Worm (Caenorhabditis elegans) whole organism, early embryonic: Measurements from ENCODE around the gene srd-31.

Experiments used
- B0310.2 ChIP-seq: sonication (generic microtip); optimal IDR thresholded peaks from 2 replicates; lab custom pipeline; 2016; ENCODE audit warnings: mild to moderate bottlenecking, missing genetic modification characterization, missing compliant biosample characterization
- F13C5.2 ChIP-seq: sonication (generic microtip); optimal IDR thresholded peaks from 2 replicates; lab custom pipeline; 2017; ENCODE audit warnings: mild to moderate bottlenecking, missing genetic modification characterization, inconsistent platforms, missing compliant biosample characterization
- aly-1 ChIP-seq: sonication (generic microtip); optimal IDR thresholded peaks from 2 replicates; lab custom pipeline; 2016; ENCODE audit warnings: missing genetic modification characterization, missing compliant biosample characterization
- ama-1 ChIP-seq: fragments of 150-350 bp; optimal IDR thresholded peaks from 2 replicates; lab custom pipeline; 2014
- ceh-13 ChIP-seq: fragments of 200-800 bp; sonication (Bioruptor generic); optimal IDR thresholded peaks from 2 replicates; lab custom pipeline; 2018; ENCODE audit warnings: mild to moderate bottlenecking, missing genetic modification characterization, missing compliant biosample characterization
- ceh-36 ChIP-seq: sonication (generic microtip); optimal IDR thresholded peaks from 2 replicates; lab custom pipeline; 2016; ENCODE audit warnings: missing genetic modification characterization, inconsistent platforms, missing compliant biosample characterization
- ets-7 ChIP-seq: sonication (generic microtip); optimal IDR thresholded peaks from 2 replicates; lab custom pipeline; 2016; ENCODE audit warnings: missing genotype, missing genetic modification characterization, missing compliant biosample characterization
- flt-1 ChIP-seq: fragments of 200-800 bp; sonication (Bioruptor generic); IDR thresholded peaks from 2 replicates; pipeline ENCODE4 v1.3.6; 2022; ENCODE audit warnings: missing genetic modification characterization, missing compliant biosample characterization
- hmbx-1 ChIP-seq: sonication (generic microtip); optimal IDR thresholded peaks from 2 replicates; lab custom pipeline; 2016; ENCODE audit warnings: mild to moderate bottlenecking, missing genetic modification characterization, missing compliant biosample characterization
- hmg-4 ChIP-seq: fragments of 200-800 bp; sonication (Bioruptor generic); optimal IDR thresholded peaks from 2 replicates; lab custom pipeline; 2018; ENCODE audit warnings: mild to moderate bottlenecking, missing genetic modification characterization, missing compliant biosample characterization
- hnd-1 ChIP-seq: sonication (generic microtip); optimal IDR thresholded peaks from 2 replicates; lab custom pipeline; 2016; ENCODE audit warnings: missing genetic modification characterization, missing compliant biosample characterization
- pes-1 ChIP-seq: fragments of 200-800 bp; sonication (Bioruptor generic); IDR thresholded peaks from 2 replicates; pipeline ENCODE4 v1.3.6; 2022; ENCODE audit warnings: missing genetic modification reagents, missing genetic modification characterization, missing compliant biosample characterization
- scrt-1 ChIP-seq: fragments of 200-800 bp; sonication (Bioruptor generic); IDR thresholded peaks from 2 replicates; pipeline ENCODE4 v1.3.6; 2022; ENCODE audit warnings: missing genetic modification characterization, missing compliant biosample characterization
- sea-1 ChIP-seq: fragments of 200-800 bp; sonication (Bioruptor generic); conservative IDR thresholded peaks from 2 replicates; pipeline ENCODE4 v1.3.6; 2022; ENCODE audit warnings: missing genetic modification characterization, missing compliant biosample characterization
- tbx-11 ChIP-seq: fragments of 200-800 bp; sonication (Bioruptor generic); IDR thresholded peaks from 2 replicates; pipeline ENCODE4 v1.3.6; 2022; ENCODE audit warnings: missing genetic modification characterization, missing compliant biosample characterization
- tbx-37 ChIP-seq: fragments of 200-800 bp; sonication (Bioruptor generic); conservative IDR thresholded peaks from 2 replicates; pipeline ENCODE4 v1.3.6; 2022; ENCODE audit warnings: missing genetic modification reagents, missing genetic modification characterization, missing compliant biosample characterization
- tra-4 ChIP-seq: sonication (generic microtip); optimal IDR thresholded peaks from 2 replicates; lab custom pipeline; 2017; ENCODE audit warnings: missing genetic modification characterization, missing compliant biosample characterization

srd-31 gene

ce11 chrV:7639787-7640186 is 5.2 kb upstream of the srd-31 start, which contains the start of gene F07C4.10:
Gene F07C4.10 (minus strand): TSS chrV:7639887.
- no peak for TF ChIP-seq ceh-13 (GFP tag; lab: Kevin White, UChicago)
- TF ChIP-seq tbx-11 (GFP tag; lab: Robert Waterston, UW) = no peak
- no peak for TF ChIP-seq tra-4 (tag; lab: Kevin White, UChicago)

ce11 chrV:7639356-7639755 is 4.8 kb upstream of the srd-31 start:
- TF ChIP-seq hmbx-1 = no peak
- no peak for TF ChIP-seq flt-1
- no peak for TF ChIP-seq hmg-4 (GFP tag; lab: Kevin White, UChicago)
- no peak for TF ChIP-seq ceh-13 (GFP tag; lab: Kevin White, UChicago)
- no peak for TF ChIP-seq sea-1
- TF ChIP-seq B0310.2 (tag; lab: Kevin White, UChicago) = no peak
- TF ChIP-seq ama-1 (lab: Kevin White, UChicago) = no peak
- TF ChIP-seq aly-1 (tag; lab: Kevin White, UChicago) = no peak
- TF ChIP-seq ceh-36 = no peak
- TF ChIP-seq ets-7 (tag; lab: Kevin White, UChicago) = no peak
- no peak for TF ChIP-seq scrt-1 (GFP tag; lab: Robert Waterston, UW)
- no peak for TF ChIP-seq tbx-37 (GFP tag; lab: Robert Waterston, UW)

ce11 chrV:7637801-7638200 is 3.2 kb upstream of the srd-31 start, which contains the start of gene clec-45:
Gene clec-45 (plus strand): TSS chrV:7638101.
- TF ChIP-seq ets-7 (tag; lab: Kevin White, UChicago) (no peak), hmbx-1 (no peak), tra-4 (tag; lab: Kevin White, UChicago) (no peak), ceh-13 (GFP tag; lab: Kevin White, UChicago) (no peak), sea-1 (no peak), tbx-37 (GFP tag; lab: Robert Waterston, UW) (no peak), ama-1 (lab: Kevin White, UChicago) (no peak), hnd-1 (tag; lab: Kevin White, UChicago) (no peak), pes-1 (GFP tag; lab: Robert Waterston, UW) (no peak), scrt-1 (GFP tag; lab: Robert Waterston, UW) (no peak), tbx-11 (GFP tag; lab: Robert Waterston, UW) (no peak), flt-1 (no peak)

- TF ChIP-seq hnd-1 (tag; lab: Kevin White, UChicago) (no peak), ets-7 (tag; lab: Kevin White, UChicago) (no peak), tbx-37 (GFP tag; lab: Robert Waterston, UW) (no peak), tbx-11 (GFP tag; lab: Robert Waterston, UW) (no peak), aly-1 (tag; lab: Kevin White, UChicago) (no peak), ceh-13 (GFP tag; lab: Kevin White, UChicago) (no peak), pes-1 (GFP tag; lab: Robert Waterston, UW) (no peak), F13C5.2 (tag; lab: Kevin White, UChicago) (no peak), ama-1 (lab: Kevin White, UChicago) (no peak), tra-4 (tag; lab: Kevin White, UChicago) (no peak), hmbx-1 (no peak)
Measured at ce11 chrV:7635469-7635868, 912 bp upstream of the srd-31 start, which contains the start of gene srd-29. Gene srd-29 (plus strand): TSS chrV:7635769.

ce11 chrV:7631732-7632131 is 2.8 kb downstream of the srd-31 start, which contains the start of gene srd-25:
Gene srd-25 (plus strand): TSS chrV:7632032.
- no peak for TF ChIP-seq B0310.2 (tag; lab: Kevin White, UChicago)
- no peak for TF ChIP-seq scrt-1 (GFP tag; lab: Robert Waterston, UW)
- TF ChIP-seq aly-1 (tag; lab: Kevin White, UChicago) = no peak
- no peak for TF ChIP-seq ceh-36
- no peak for TF ChIP-seq pes-1 (GFP tag; lab: Robert Waterston, UW)
- TF ChIP-seq sea-1 = no peak
- no peak for TF ChIP-seq F13C5.2 (tag; lab: Kevin White, UChicago)
- TF ChIP-seq hmbx-1 = no peak
- TF ChIP-seq ets-7 (tag; lab: Kevin White, UChicago) = no peak
- no peak for TF ChIP-seq ceh-13 (GFP tag; lab: Kevin White, UChicago)
- no peak for TF ChIP-seq ama-1 (lab: Kevin White, UChicago)
- no peak for TF ChIP-seq hnd-1 (tag; lab: Kevin White, UChicago)

- no peak for TF ChIP-seq B0310.2 (tag; lab: Kevin White, UChicago)
- no peak for TF ChIP-seq ets-7 (tag; lab: Kevin White, UChicago)
- no peak for TF ChIP-seq ama-1 (lab: Kevin White, UChicago)
- TF ChIP-seq flt-1 = no peak
- TF ChIP-seq F13C5.2 (tag; lab: Kevin White, UChicago) = no peak
- TF ChIP-seq hmbx-1 = no peak
- TF ChIP-seq aly-1 (tag; lab: Kevin White, UChicago) = no peak
- no peak for TF ChIP-seq tbx-11 (GFP tag; lab: Robert Waterston, UW)
- TF ChIP-seq hmg-4 (GFP tag; lab: Kevin White, UChicago) = no peak
- no peak for TF ChIP-seq scrt-1 (GFP tag; lab: Robert Waterston, UW)
Measured at ce11 chrV:7629504-7629903, 5.1 kb downstream of the srd-31 start, which contains the start of gene srd-30. Gene srd-30 (plus strand): TSS chrV:7629804.

- no peak for TF ChIP-seq ama-1 (lab: Kevin White, UChicago)
- TF ChIP-seq aly-1 (tag; lab: Kevin White, UChicago) = no peak
- TF ChIP-seq scrt-1 (GFP tag; lab: Robert Waterston, UW) = no peak
- no peak for TF ChIP-seq B0310.2 (tag; lab: Kevin White, UChicago)
- no peak for TF ChIP-seq pes-1 (GFP tag; lab: Robert Waterston, UW)
- no peak for TF ChIP-seq hmg-4 (GFP tag; lab: Kevin White, UChicago)
- no peak for TF ChIP-seq tbx-11 (GFP tag; lab: Robert Waterston, UW)
- TF ChIP-seq sea-1 = no peak
- no peak for TF ChIP-seq ceh-36
- TF ChIP-seq ets-7 (tag; lab: Kevin White, UChicago) = no peak
- TF ChIP-seq flt-1 = no peak
- no peak for TF ChIP-seq F13C5.2 (tag; lab: Kevin White, UChicago)
- no peak for TF ChIP-seq hnd-1 (tag; lab: Kevin White, UChicago)
- TF ChIP-seq ceh-13 (GFP tag; lab: Kevin White, UChicago) = no peak
Measured at ce11 chrV:7626550-7626949, 8.0 kb downstream of the srd-31 start, which contains the start of gene F07C4.6. Gene F07C4.6 (plus strand): TSS chrV:7626850.
